Worm (Caenorhabditis elegans) whole organism, L1 larva: ENCODE data around the gene zgpa-1.
A peak's percentile ranks its signal among the peaks of the same experiment; 100 is the strongest.

ENCODE experiments used
- C34B4.2 ChIP-seq: sonication (generic microtip); optimal IDR thresholded peaks from 2 replicates; lab custom pipeline; 2017; ENCODE audit warnings: mild to moderate bottlenecking, missing genetic modification characterization, missing compliant biosample characterization
- ceh-63 ChIP-seq: fragments of 200-800 bp; sonication (Bioruptor generic); optimal IDR thresholded peaks from 2 replicates; lab custom pipeline; 2018; ENCODE audit warnings: mild to moderate bottlenecking, missing genetic modification characterization, missing compliant biosample characterization
- ceh-8 ChIP-seq: fragments of 200-800 bp; sonication (Bioruptor generic); optimal IDR thresholded peaks from 2 replicates; lab custom pipeline; 2018; ENCODE audit warnings: mild to moderate bottlenecking, missing genetic modification characterization, moderate library complexity, missing compliant biosample characterization
- ceh-82 ChIP-seq, 3 experiments: fragments of 150-350 bp in 1 of 3; sonication (generic microtip) in 2 of 3; optimal IDR thresholded peaks; 2 replicates each; lab custom pipeline; 2014 to 2017; ENCODE audit warnings: missing biosample characterization in 3 of 3, missing genetic modification characterization in 3 of 3
- ceh-88 ChIP-seq: fragments of 200-800 bp; sonication (Bioruptor generic); IDR thresholded peaks from 2 replicates; pipeline ENCODE4 v1.3.6; 2022; ENCODE audit warnings: missing genetic modification characterization, missing compliant biosample characterization
- ces-1 ChIP-seq: fragments of 150-350 bp; optimal IDR thresholded peaks from 2 replicates; lab custom pipeline; 2014; ENCODE audit warnings: missing biosample characterization, missing genetic modification reagents, missing genetic modification characterization
- efl-1 ChIP-seq, 4 experiments: fragments of 150-350 bp; optimal IDR thresholded peaks in 3 of 4; peaks in 1 of 4; 1 replicate in 1 of 4; 2 replicates in 3 of 4; lab custom pipeline; 2014; ENCODE audit warnings: missing biosample characterization in 2 of 4, missing genetic modification characterization in 2 of 4, missing genetic modification reagents in 2 of 4
- efl-3 ChIP-seq: fragments of 200-800 bp; sonication (Bioruptor generic); optimal IDR thresholded peaks from 2 replicates; lab custom pipeline; 2018; ENCODE audit warnings: mild to moderate bottlenecking, missing genetic modification characterization, missing compliant biosample characterization
- egl-13 ChIP-seq: sonication (generic microtip); optimal IDR thresholded peaks from 2 replicates; lab custom pipeline; 2016; ENCODE audit warnings: missing genotype, missing genetic modification reagents, missing genetic modification characterization, missing compliant biosample characterization
- egl-27 ChIP-seq, 2 experiments: fragments of 150-350 bp in 1 of 2; sonication (generic microtip); optimal IDR thresholded peaks; 3 replicates each; lab custom pipeline; 2017 to 2018; ENCODE audit warnings: missing biosample characterization in 2 of 2, missing genetic modification characterization in 2 of 2, missing genetic modification reagents in 2 of 2
- elt-2 ChIP-seq: sonication (generic microtip); optimal IDR thresholded peaks from 2 replicates; lab custom pipeline; 2016; ENCODE audit warnings: missing genetic modification characterization, mild to moderate bottlenecking, inconsistent platforms, missing compliant biosample characterization, missing genetic modification reagents
- elt-3 ChIP-seq, 6 experiments: fragments of 150-350 bp in 1 of 6; sonication (generic microtip); optimal IDR thresholded peaks; 2 replicates each; lab custom pipeline; 2017 to 2018; ENCODE audit warnings: missing biosample characterization in 6 of 6, missing genetic modification characterization in 6 of 6, inconsistent platforms in 1 of 6
- ets-5 ChIP-seq: fragments of 200-800 bp; sonication (Bioruptor generic); IDR thresholded peaks from 2 replicates; pipeline ENCODE4 v1.3.6; 2022; ENCODE audit warnings: missing genetic modification characterization, missing compliant biosample characterization
- fkh-8 ChIP-seq: sonication (generic microtip); optimal IDR thresholded peaks from 2 replicates; lab custom pipeline; 2016; ENCODE audit warnings: mild to moderate bottlenecking, missing genetic modification characterization, missing compliant biosample characterization
- fos-1 ChIP-seq: fragments of 150-350 bp; optimal IDR thresholded peaks from 2 replicates; lab custom pipeline; 2014; ENCODE audit warnings: missing biosample characterization, missing genetic modification characterization
- grh-1 ChIP-seq: fragments of 200-800 bp; sonication (Bioruptor generic); IDR thresholded peaks from 2 replicates; pipeline ENCODE4 v1.3.6; 2022; ENCODE audit warnings: missing genetic modification reagents, missing genetic modification characterization, missing compliant biosample characterization
- hlh-17 ChIP-seq: fragments of 200-800 bp; sonication (Bioruptor generic); optimal IDR thresholded peaks from 2 replicates; lab custom pipeline; 2018; ENCODE audit warnings: missing genetic modification characterization, mild to moderate bottlenecking, missing compliant biosample characterization, moderate library complexity, borderline replicate concordance
- hlh-4 ChIP-seq: sonication (generic microtip); optimal IDR thresholded peaks from 2 replicates; lab custom pipeline; 2016; ENCODE audit warnings: mild to moderate bottlenecking, missing genetic modification characterization, missing compliant biosample characterization
- hpl-2 ChIP-seq: fragments of 150-350 bp; optimal IDR thresholded peaks from 2 replicates; lab custom pipeline; 2014; ENCODE audit warnings: missing biosample characterization, missing genetic modification reagents, missing genetic modification characterization
- irx-1 ChIP-seq: sonication (generic microtip); optimal IDR thresholded peaks from 2 replicates; lab custom pipeline; 2016; ENCODE audit warnings: missing genetic modification characterization, missing compliant biosample characterization
- jun-1 ChIP-seq: fragments of 150-350 bp; optimal IDR thresholded peaks from 2 replicates; lab custom pipeline; 2014; ENCODE audit warnings: missing biosample characterization, missing genetic modification reagents, missing genetic modification characterization
- lin-14 ChIP-seq: fragments of 200-800 bp; sonication (Bioruptor generic); optimal IDR thresholded peaks from 2 replicates; lab custom pipeline; 2018; ENCODE audit warnings: mild to moderate bottlenecking, missing genetic modification characterization, moderate library complexity, missing compliant biosample characterization
- lin-35 ChIP-seq, 2 experiments: fragments of 150-350 bp; optimal IDR thresholded peaks; 2 replicates each; lab custom pipeline; 2014; ENCODE audit warnings: missing biosample characterization in 2 of 2, missing genetic modification characterization in 2 of 2, missing genetic modification reagents in 2 of 2
- lin-39 ChIP-seq: fragments of 150-350 bp; optimal IDR thresholded peaks from 2 replicates; lab custom pipeline; 2014; ENCODE audit warnings: missing biosample characterization, missing genetic modification reagents, missing genetic modification characterization
- lir-3 ChIP-seq: sonication (generic microtip); optimal IDR thresholded peaks from 2 replicates; lab custom pipeline; 2016; ENCODE audit warnings: mild to moderate bottlenecking, missing genetic modification characterization, moderate library complexity, missing compliant biosample characterization; ENCODE audit not compliant: poor library complexity
- lsy-2 ChIP-seq, 2 experiments: fragments of 150-350 bp; optimal IDR thresholded peaks; 2 replicates each; lab custom pipeline; 2014; ENCODE audit warnings: missing biosample characterization in 2 of 2, missing genetic modification characterization in 2 of 2
- mab-9 ChIP-seq: fragments of 200-800 bp; sonication (Bioruptor generic); IDR thresholded peaks from 2 replicates; pipeline ENCODE4 v1.3.6; 2022; ENCODE audit warnings: missing genetic modification reagents, missing genetic modification characterization, missing compliant biosample characterization
- mef-2 ChIP-seq: fragments of 150-350 bp; optimal IDR thresholded peaks from 2 replicates; lab custom pipeline; 2014; ENCODE audit warnings: missing biosample characterization, missing genetic modification characterization
- nhr-20 ChIP-seq: sonication (generic microtip); optimal IDR thresholded peaks from 2 replicates; lab custom pipeline; 2016; ENCODE audit warnings: mild to moderate bottlenecking, missing genetic modification characterization, missing compliant biosample characterization
- nhr-28 ChIP-seq: fragments of 150-350 bp; optimal IDR thresholded peaks from 2 replicates; lab custom pipeline; 2014; ENCODE audit warnings: missing biosample characterization, missing genetic modification characterization
- nhr-71 ChIP-seq: sonication (generic microtip); optimal IDR thresholded peaks from 2 replicates; lab custom pipeline; 2016; ENCODE audit warnings: mild to moderate bottlenecking, missing genetic modification characterization, moderate library complexity, missing compliant biosample characterization
- nhr-76 ChIP-seq: sonication (generic microtip); optimal IDR thresholded peaks from 2 replicates; lab custom pipeline; 2017; ENCODE audit warnings: missing biosample characterization, missing genetic modification characterization
- nhr-85 ChIP-seq: sonication (generic microtip); peaks from one replicate; lab custom pipeline; 2016; ENCODE audit warnings: missing genetic modification characterization, inconsistent platforms, missing compliant biosample characterization
- pqm-1 ChIP-seq: sonication (generic microtip); optimal IDR thresholded peaks from 3 replicates; lab custom pipeline; 2017; ENCODE audit warnings: missing biosample characterization, missing genetic modification characterization
- snu-23 ChIP-seq: sonication (generic microtip); optimal IDR thresholded peaks from 2 replicates; lab custom pipeline; 2016; ENCODE audit warnings: missing genetic modification characterization, missing compliant biosample characterization
- sptf-1 ChIP-seq: fragments of 150-350 bp; optimal IDR thresholded peaks from 2 replicates; lab custom pipeline; 2014; ENCODE audit warnings: missing biosample characterization, missing genetic modification characterization
- unc-130 ChIP-seq: fragments of 150-350 bp; optimal IDR thresholded peaks from 2 replicates; lab custom pipeline; 2017; ENCODE audit warnings: missing biosample characterization, missing genetic modification characterization, inconsistent platforms
- unc-30 ChIP-seq: sonication (generic microtip); optimal IDR thresholded peaks from 2 replicates; lab custom pipeline; 2017; ENCODE audit warnings: missing biosample characterization, missing genetic modification characterization
- unc-98 ChIP-seq: fragments of 200-800 bp; sonication (Bioruptor generic); IDR thresholded peaks from 2 replicates; pipeline ENCODE4 v1.3.6; 2022; ENCODE audit warnings: missing genetic modification characterization, missing compliant biosample characterization

Gene zgpa-1

ce11 chrIV:7845585-7845984, 33.0 kb upstream of the zgpa-1 start (continued):
- TF ChIP-seq ces-1 (GFP tag; lab: Kevin White, UChicago) (no peak), C34B4.2 (tag; lab: Kevin White, UChicago) (no peak), hlh-17 (GFP tag; lab: Kevin White, UChicago) (no peak), ets-5 (GFP tag; lab: Robert Waterston, UW) (no peak), grh-1 (peak; percentile 40), fkh-8 (tag; lab: Kevin White, UChicago) (peak; percentile 85), unc-98 (GFP tag; lab: Robert Waterston, UW) (no peak), unc-130 (tag; lab: Kevin White, UChicago) (no peak), efl-3 (no peak), egl-13 (tag; lab: Kevin White, UChicago) (peak; percentile 66), lir-3 (tag; lab: Kevin White, UChicago) (no peak), lsy-2 (tag; optimal IDR thresholded peaks at IDR 0.05; lab: Kevin White, UChicago) (peak; percentile 62 to 66), lin-39 (tag; lab: Kevin White, UChicago) (no peak), ceh-8 (GFP tag; lab: Kevin White, UChicago) (peak; percentile 51), hpl-2 (no peak), unc-30 (no peak), nhr-85 (tag; lab: Kevin White, UChicago) (peak; percentile 89), jun-1 (tag; lab: Kevin White, UChicago) (peak; percentile 19), pqm-1 (tag; lab: Kevin White, UChicago) (no peak), ceh-63 (GFP tag; lab: Kevin White, UChicago) (no peak), ceh-82 (tag; optimal IDR thresholded peaks at IDR 0.05; lab: Kevin White, UChicago) (peak in 2 of 3 experiments; percentile 71 to 80), hlh-4 (no peak), ceh-88 (GFP tag; lab: Robert Waterston, UW) (no peak), nhr-71 (peak; percentile 85), mef-2 (tag; lab: Kevin White, UChicago) (peak; percentile 26), nhr-28 (no peak), irx-1 (tag; lab: Kevin White, UChicago) (peak; percentile 70), sptf-1 (no peak), egl-27 (tag; optimal IDR thresholded peaks at IDR 0.05; lab: Kevin White, UChicago) (peak in 1 of 2 experiments; percentile 18), lin-14 (GFP tag; lab: Kevin White, UChicago) (peak; percentile 96), nhr-76 (tag; lab: Kevin White, UChicago) (no peak)
- TF ChIP-seq, all 84 proteins: peak for 46

- TF ChIP-seq lin-35 (GFP tag; optimal IDR thresholded peaks at IDR 0.05; lab: Kevin White, UChicago) (peak in 1 of 2 experiments; percentile 42), egl-27 (tag; optimal IDR thresholded peaks at IDR 0.05; lab: Kevin White, UChicago) (no peak), elt-3 (tag; optimal IDR thresholded peaks at IDR 0.05; lab: Kevin White, UChicago) (peak in 2 of 6 experiments; percentile 23 to 40), mab-9 (no peak), elt-2 (tag; lab: Kevin White, UChicago) (peak; percentile 86), nhr-71 (peak; percentile 27), snu-23 (GFP tag; lab: Kevin White, UChicago) (peak; percentile 20), nhr-85 (tag; lab: Kevin White, UChicago) (peak; percentile 55), nhr-20 (tag; lab: Kevin White, UChicago) (peak; percentile 15), efl-1 (optimal IDR thresholded peaks at IDR 0.05; lab: Kevin White, UChicago) (no peak), efl-1 (GFP tag; optimal IDR thresholded peaks at IDR 0.05 in 1 of 2; lab: Kevin White, UChicago) (peak in 1 of 2 experiments; percentile 1), fos-1 (no peak), lin-14 (GFP tag; lab: Kevin White, UChicago) (peak; percentile 36)
These were observed 31.8 kb upstream of the zgpa-1 start for ce11 chrIV:7844333-7844973.
